Fruit fly (Drosophila melanogaster) whole organism, pupa: ENCODE results near the gene siz.

Experiments used
- CG14655 ChIP-seq: fragments of 200-800 bp; sonication (Bioruptor generic); optimal IDR thresholded peaks from 3 replicates; lab custom pipeline; 2017; ENCODE audit warnings: mild to moderate bottlenecking, missing biosample characterization, missing genetic modification reagents, missing genetic modification characterization
- CG8159 ChIP-seq: fragments of 200-800 bp; sonication (Bioruptor generic); optimal IDR thresholded peaks from 3 replicates; lab custom pipeline; 2018; ENCODE audit warnings: missing biosample characterization, mild to moderate bottlenecking, missing genetic modification characterization, moderate library complexity
- Pif1A ChIP-seq: fragments of 200-800 bp; sonication (Bioruptor generic); optimal IDR thresholded peaks from 3 replicates; lab custom pipeline; 2016; ENCODE audit warnings: missing biosample characterization, missing genetic modification characterization
- fd96Ca ChIP-seq: fragments of 200-800 bp; sonication (Bioruptor generic); IDR thresholded peaks from 3 replicates; pipeline ENCODE4 v1.3.6; 2022; ENCODE audit warnings: missing biosample characterization, missing genetic modification characterization

dm6 chr3L:21065212-21065902 lies 31.0 kb downstream of the siz start, which contains the start of gene CG43072:
- TF ChIP-seq CG14655 (GFP tag; lab: Kevin White, UChicago), result no peak
- no peak for TF ChIP-seq CG8159 (tag; lab: Kevin White, UChicago)
- no peak for TF ChIP-seq Pif1A (GFP tag; lab: Kevin White, UChicago)
- TF ChIP-seq fd96Ca (GFP tag; lab: Robert Waterston, UW), result no peak
